Fruit fly (Drosophila melanogaster): Measurements from ENCODE around the gene CG9377.
A peak's percentile ranks its signal among the peaks of the same experiment; 100 is the strongest.

Gene CG9377

dm6 chr2L:13373435-13374242 is 12.3 kb upstream of the CG9377 start, which contains the start of the genes Bdp1 and CG6565 (continued):
- TF ChIP-seq CG8089 (GFP tag; optimal IDR thresholded peaks at IDR 0.05), result peak; percentile 98
- peak; percentile 45 for TF ChIP-seq pros (GFP tag; optimal IDR thresholded peaks at IDR 0.05)
- peak; percentile 91 for TF ChIP-seq Sin3A (optimal IDR thresholded peaks at IDR 0.05)
- TF ChIP-seq CG12391 (tag; optimal IDR thresholded peaks at IDR 0.05), result peak; percentile 98
- peak; percentile 94 for TF ChIP-seq so (GFP tag; IDR thresholded peaks at IDR 0.05)
- peak; percentile 97 for TF ChIP-seq CG18476 (GFP tag; optimal IDR thresholded peaks at IDR 0.05)
- peak; percentile 90 for TF ChIP-seq CG2889 (GFP tag; IDR thresholded peaks at IDR 0.05)
- peak; percentile 91 for TF ChIP-seq ttk (GFP tag; IDR thresholded peaks at IDR 0.05)
- TF ChIP-seq CG2199 (GFP tag; IDR thresholded peaks at IDR 0.05), result peak; percentile 73; the same call in 1 of the 3 replicates
- TF ChIP-seq usp (GFP tag; optimal IDR thresholded peaks at IDR 0.05), result no peak
- peak; percentile 96 for TF ChIP-seq Oli (tag; optimal IDR thresholded peaks at IDR 0.05)
- peak; percentile 96 for TF ChIP-seq Rfx (GFP tag; IDR thresholded peaks at IDR 0.05)
- peak; percentile 91 for TF ChIP-seq Doc2 (GFP tag; IDR thresholded peaks at IDR 0.05)
- TF ChIP-seq Atf6 (GFP tag; IDR thresholded peaks at IDR 0.05), result peak; percentile 96
- no peak for TF ChIP-seq CG1832 (GFP tag; optimal IDR thresholded peaks at IDR 0.05)
- TF ChIP-seq BEAF-32 (GFP tag; optimal IDR thresholded peaks at IDR 0.05), result peak; percentile 70
- TF ChIP-seq CG3163 (GFP tag; optimal IDR thresholded peaks at IDR 0.05), result peak; percentile 91
- TF ChIP-seq Hmx (GFP tag; optimal IDR thresholded peaks at IDR 0.05), result peak; percentile 93
- peak; percentile 60 to 75 for TF ChIP-seq insv (GFP tag; optimal IDR thresholded peaks at IDR 0.05)
- TF ChIP-seq Rx (GFP tag; IDR thresholded peaks at IDR 0.05), result peak; percentile 93
- TF ChIP-seq CG11398 (GFP tag; optimal IDR thresholded peaks at IDR 0.05), result peak; percentile 96
- TF ChIP-seq CG4617 (GFP tag; optimal IDR thresholded peaks at IDR 0.05; ENCODE audit: borderline replicate concordance), result peak; percentile 98
- peak; percentile 90 for TF ChIP-seq CG31224 (GFP tag; IDR thresholded peaks at IDR 0.05)
- TF ChIP-seq CG10321 (GFP tag; IDR thresholded peaks at IDR 0.05), result peak; percentile 58; the same call in 1 of the 2 replicates
- TF ChIP-seq CG7786 (GFP tag; optimal IDR thresholded peaks at IDR 0.05), result peak; percentile 99
- TF ChIP-seq CG10209 (GFP tag; optimal IDR thresholded peaks at IDR 0.05), result peak; percentile 98
- peak; percentile 93 for TF ChIP-seq p53 (GFP tag; optimal IDR thresholded peaks at IDR 0.05)
- peak; percentile 80 for TF ChIP-seq Hand (GFP tag; optimal IDR thresholded peaks at IDR 0.05)
- no peak for TF ChIP-seq grn (GFP tag; optimal IDR thresholded peaks at IDR 0.05)
- TF ChIP-seq kah (GFP tag; optimal IDR thresholded peaks at IDR 0.05), result peak; percentile 79
- TF ChIP-seq dpn (GFP tag; optimal IDR thresholded peaks at IDR 0.05), result peak; percentile 98 to 99
- TF ChIP-seq toy (GFP tag; IDR thresholded peaks at IDR 0.05), result peak; percentile 78
- peak in 1 of 2 experiments; percentile 90 for TF ChIP-seq eve (GFP tag; optimal IDR thresholded peaks at IDR 0.05)
- TF ChIP-seq CG11093 (GFP tag; IDR thresholded peaks at IDR 0.05), result peak; percentile 97
- TF ChIP-seq CG6791 (GFP tag; IDR thresholded peaks at IDR 0.05; ENCODE audit: partially characterized antibody), result no peak
- peak; percentile 96 for TF ChIP-seq CG15269 (tag; optimal IDR thresholded peaks at IDR 0.05)
- no peak for TF ChIP-seq sna (GFP tag; IDR thresholded peaks at IDR 0.05; ENCODE audit: partially characterized antibody)
- TF ChIP-seq Dip2 (GFP tag; IDR thresholded peaks at IDR 0.05), result peak; percentile 73
- TF ChIP-seq Optix (GFP tag; IDR thresholded peaks at IDR 0.05), result peak; percentile 89
- peak; percentile 97 for TF ChIP-seq lab (GFP tag; optimal IDR thresholded peaks at IDR 0.05)
- peak; percentile 96 for TF ChIP-seq CG32772 (GFP tag; IDR thresholded peaks at IDR 0.05)
- peak; percentile 86 for TF ChIP-seq CG8281 (tag; optimal IDR thresholded peaks at IDR 0.05)
- peak; percentile 98 for TF ChIP-seq Antp (GFP tag; optimal IDR thresholded peaks at IDR 0.05)
- no peak for TF ChIP-seq br (optimal IDR thresholded peaks at IDR 0.05)
- TF ChIP-seq Bgb (GFP tag; IDR thresholded peaks at IDR 0.05; ENCODE audit: partially characterized antibody), result 0 out of 2 replicates have a peak, but pooled peaks have one; percentile 19
- TF ChIP-seq croc (GFP tag; conservative IDR thresholded peaks at IDR 0.05), result peak; percentile 95
- peak; percentile 82 for TF ChIP-seq CG10431 (GFP tag; optimal IDR thresholded peaks at IDR 0.05)
- peak; percentile 99 for TF ChIP-seq dm (GFP tag; optimal IDR thresholded peaks at IDR 0.05)
- TF ChIP-seq disco-r (GFP tag; optimal IDR thresholded peaks at IDR 0.05), result peak; percentile 98
- peak; percentile 98 for TF ChIP-seq CG12942 (GFP tag; optimal IDR thresholded peaks at IDR 0.05)

Data from whole organism, embryonic.